Fruit fly (Drosophila melanogaster) whole organism, pupa: ENCODE results near the gene C3G.

ENCODE experiments used
- CG12605 ChIP-seq: fragments of 200-800 bp; sonication (Bioruptor generic); IDR thresholded peaks from 2 replicates; pipeline ENCODE4 v1.3.6; 2022; ENCODE audit warnings: missing biosample characterization, missing genetic modification characterization
- CG13204 ChIP-seq: fragments of 200-800 bp; sonication (Bioruptor generic); optimal IDR thresholded peaks from 2 replicates; lab custom pipeline; 2018; ENCODE audit warnings: missing biosample characterization, mild to moderate bottlenecking, missing genetic modification characterization, moderate library complexity
- CG17806 ChIP-seq: fragments of 200-800 bp; sonication (Bioruptor generic); optimal IDR thresholded peaks from 2 replicates; lab custom pipeline; 2018; ENCODE audit warnings: missing biosample characterization, mild to moderate bottlenecking, missing genetic modification characterization, moderate library complexity
- CG32121 ChIP-seq: fragments of 200-800 bp; sonication (Bioruptor generic); IDR thresholded peaks from 2 replicates; pipeline ENCODE4 v1.3.6; 2022; ENCODE audit warnings: missing biosample characterization, missing genetic modification characterization
- CG34367 ChIP-seq: fragments of 200-800 bp; sonication (Bioruptor generic); optimal IDR thresholded peaks from 2 replicates; lab custom pipeline; 2018; ENCODE audit warnings: missing biosample characterization, mild to moderate bottlenecking, missing genetic modification characterization
- CG9948 ChIP-seq: fragments of 200-800 bp; sonication (Bioruptor generic); optimal IDR thresholded peaks from 2 replicates; lab custom pipeline; 2018; ENCODE audit warnings: missing biosample characterization, mild to moderate bottlenecking, missing genetic modification characterization, moderate library complexity
- EcR ChIP-seq: fragments of 200-800 bp; sonication (Bioruptor generic); optimal IDR thresholded peaks from 3 replicates; lab custom pipeline; 2019; ENCODE audit warnings: missing biosample characterization, missing genetic modification characterization, mild to moderate bottlenecking, moderate library complexity, missing genetic modification reagents
- Pif1A ChIP-seq: fragments of 200-800 bp; sonication (Bioruptor generic); optimal IDR thresholded peaks from 3 replicates; lab custom pipeline; 2016; ENCODE audit warnings: missing biosample characterization, missing genetic modification characterization
- Snoo ChIP-seq: fragments of 200-800 bp; sonication (Bioruptor generic); optimal IDR thresholded peaks from 3 replicates; lab custom pipeline; 2017; ENCODE audit warnings: missing biosample characterization, mild to moderate bottlenecking, missing genetic modification characterization, inconsistent platforms
- fd96Ca ChIP-seq: fragments of 200-800 bp; sonication (Bioruptor generic); IDR thresholded peaks from 3 replicates; pipeline ENCODE4 v1.3.6; 2022; ENCODE audit warnings: missing biosample characterization, missing genetic modification characterization

DNA sequence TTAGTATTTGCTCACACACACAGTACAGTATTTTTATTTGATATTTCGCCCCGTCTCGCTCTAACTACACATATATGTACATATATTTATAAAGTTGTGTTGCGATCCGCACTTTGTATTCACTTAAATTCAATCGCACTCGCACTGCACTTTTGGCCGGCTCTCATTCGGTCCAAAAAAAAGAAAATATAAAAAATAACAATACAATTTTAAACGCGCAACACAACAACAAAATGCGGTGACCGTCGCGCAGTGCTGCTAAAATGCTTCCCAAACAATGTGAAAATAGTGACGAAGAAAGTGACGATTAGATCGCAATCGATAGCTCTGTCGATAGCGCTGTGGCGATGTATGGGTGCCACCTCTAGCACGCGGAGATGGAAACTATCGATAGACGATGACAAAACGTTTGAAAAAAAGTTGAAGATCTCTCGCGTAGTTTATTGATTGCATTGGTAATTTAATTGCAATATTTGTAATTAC, at the start of gene C3G, which contains the start of gene pod1:
- TF ChIP-seq Pif1A (GFP tag; lab: Kevin White, UChicago), result no peak
- TF ChIP-seq Snoo (tag; lab: Kevin White, UChicago), result no peak
- TF ChIP-seq EcR, result no peak
- TF ChIP-seq CG13204 (GFP tag; lab: Kevin White, UChicago), result no peak
- no peak for TF ChIP-seq fd96Ca
- no peak for TF ChIP-seq CG17806 (tag; lab: Kevin White, UChicago)
- no peak for TF ChIP-seq CG32121
- TF ChIP-seq CG9948 (tag; lab: Kevin White, UChicago), result no peak
- peak; percentile 10; the same call in 1 of the 2 replicates for TF ChIP-seq CG12605 (GFP tag; lab: Robert Waterston, UW)
- no peak for TF ChIP-seq CG34367 (tag; lab: Kevin White, UChicago)
